Fruit fly (Drosophila melanogaster): Measurements from ENCODE around the gene CNMaR.

DNA sequence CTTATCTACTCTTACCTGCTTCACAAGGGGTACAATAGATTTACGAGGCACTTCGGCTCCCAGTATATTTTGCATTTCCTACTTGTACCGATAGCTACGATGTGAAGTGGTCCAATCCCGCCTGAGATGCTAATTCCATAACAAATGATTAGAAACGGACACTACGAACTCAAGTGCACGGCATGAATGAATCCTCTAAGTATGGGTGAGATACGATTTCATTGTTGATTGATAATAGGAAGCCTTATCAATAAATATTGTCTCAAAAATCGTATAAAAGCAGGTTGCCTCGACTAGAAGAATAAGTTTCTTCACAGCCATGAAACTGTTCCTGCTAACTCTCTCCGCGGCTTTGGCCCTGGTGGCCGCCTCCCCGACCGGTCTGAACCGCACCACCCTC, 3.2 kb upstream of the CNMaR start, which contains the start of gene CG18180:
- TF ChIP-seq CTCF (optimal IDR thresholded peaks at IDR 0.05), result no peak
- no peak for TF ChIP-seq CG8478 (optimal IDR thresholded peaks at IDR 0.05)
